Worm (Caenorhabditis elegans): ENCODE measurements around the gene snx-17.

snx-17 gene

DNA sequence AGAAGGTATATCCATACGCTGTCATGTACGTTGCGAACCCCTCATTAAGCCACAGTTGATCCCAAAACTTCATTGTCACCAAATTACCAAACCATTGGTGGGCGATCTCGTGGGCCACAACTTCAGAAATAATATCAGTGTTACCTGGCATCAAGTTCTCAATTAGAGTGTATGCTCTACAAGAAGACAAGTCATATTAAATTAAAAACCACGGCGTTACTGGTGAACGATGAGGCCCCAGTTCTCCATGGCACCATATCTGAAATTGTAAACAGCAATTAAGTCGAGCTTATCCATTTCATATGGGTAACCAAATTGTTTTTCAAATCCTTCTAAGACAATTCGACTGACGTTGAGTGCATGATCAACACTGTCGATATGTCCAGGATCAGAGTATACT is 19.3 kb downstream of the snx-17 start:
- TF ChIP-seq elt-3 (tag; optimal IDR thresholded peaks at IDR 0.05) (no peak), nhr-77 (tag; optimal IDR thresholded peaks at IDR 0.05) (no peak), elt-2 (tag; optimal IDR thresholded peaks at IDR 0.05) (no peak), fkh-2 (tag; optimal IDR thresholded peaks at IDR 0.05) (no peak), ZK546.5 (tag; optimal IDR thresholded peaks at IDR 0.05) (no peak), jun-1 (tag; optimal IDR thresholded peaks at IDR 0.05) (no peak), aly-2 (tag; optimal IDR thresholded peaks at IDR 0.05) (no peak), ztf-4 (tag; optimal IDR thresholded peaks at IDR 0.05) (no peak), egl-27 (tag; optimal IDR thresholded peaks at IDR 0.05) (no peak), eor-1 (tag; optimal IDR thresholded peaks at IDR 0.05) (no peak), nhr-12 (tag; optimal IDR thresholded peaks at IDR 0.05) (no peak), snpc-4 (tag; optimal IDR thresholded peaks at IDR 0.05) (no peak), daf-12 (tag; optimal IDR thresholded peaks at IDR 0.05) (no peak), nhr-11 (tag; optimal IDR thresholded peaks at IDR 0.05) (no peak), tbx-2 (tag; optimal IDR thresholded peaks at IDR 0.05) (no peak), pha-4 (tag; optimal IDR thresholded peaks at IDR 0.05) (no peak)

DNA sequence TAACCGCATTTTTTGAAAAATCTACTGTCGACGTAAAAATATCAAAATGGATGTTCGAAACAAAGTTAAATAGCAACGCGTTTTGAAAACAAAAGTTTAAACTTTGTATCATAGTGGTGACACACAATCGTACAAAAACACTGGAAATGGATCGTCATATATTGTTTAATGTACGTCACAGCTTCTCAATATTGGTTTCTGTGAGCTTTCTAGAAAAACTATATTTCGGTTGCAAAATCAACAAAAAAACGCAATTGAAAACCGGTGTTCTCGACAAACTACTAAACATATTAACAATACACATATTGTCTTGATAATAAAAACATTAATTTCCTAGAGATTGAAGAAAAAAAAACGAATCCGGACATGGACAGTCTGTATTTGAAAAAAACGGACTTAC is 21.7 kb downstream of the snx-17 start, which contains the start of gene R03G8.6:
Gene R03G8.6 (minus strand): TSS at position 101 of the 400 bp plus-strand sequence.
- no peak for TF ChIP-seq lin-39 (tag; optimal IDR thresholded peaks at IDR 0.05)
- no peak for TF ChIP-seq nhr-237 (tag; optimal IDR thresholded peaks at IDR 0.05)
- TF ChIP-seq lsy-12 (tag; optimal IDR thresholded peaks at IDR 0.05): no peak
- no peak for TF ChIP-seq hmg-11 (tag; optimal IDR thresholded peaks at IDR 0.05)
- TF ChIP-seq ztf-4 (tag; optimal IDR thresholded peaks at IDR 0.05): no peak
- no peak for TF ChIP-seq ztf-11 (tag; optimal IDR thresholded peaks at IDR 0.05)
- TF ChIP-seq ama-1 (optimal IDR thresholded peaks at IDR 0.05): no peak
- no peak for TF ChIP-seq mml-1 (tag; optimal IDR thresholded peaks at IDR 0.05)

DNA sequence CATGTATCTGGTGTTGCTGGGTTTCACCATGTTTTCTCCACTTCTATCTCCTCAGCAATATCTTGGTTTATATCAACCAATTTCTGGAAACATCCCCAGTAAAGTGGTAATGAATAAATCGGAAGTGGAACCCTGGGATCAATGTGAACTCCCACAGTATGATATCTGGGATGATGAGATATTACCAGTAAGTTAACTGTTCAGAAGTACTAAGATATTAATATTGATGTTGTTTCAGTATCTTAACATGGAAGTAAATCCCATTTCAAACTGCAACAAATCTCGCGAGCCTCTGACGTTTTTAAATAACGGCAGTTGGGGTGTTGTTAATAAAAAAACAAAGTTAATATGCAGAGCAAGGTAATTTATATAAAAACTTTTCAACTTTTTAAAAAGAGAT is 30.9 kb downstream of the snx-17 start:
- TF ChIP-seq ztf-4 (tag; optimal IDR thresholded peaks at IDR 0.05) (no peak), nhr-237 (tag; optimal IDR thresholded peaks at IDR 0.05) (no peak), R02D3.7 (tag; optimal IDR thresholded peaks at IDR 0.05) (no peak), ceh-16 (tag; optimal IDR thresholded peaks at IDR 0.05) (no peak), nhr-23 (tag; optimal IDR thresholded peaks at IDR 0.05) (no peak), aly-2 (tag; optimal IDR thresholded peaks at IDR 0.05) (no peak), ceh-28 (tag; optimal IDR thresholded peaks at IDR 0.05) (no peak), zag-1 (tag; optimal IDR thresholded peaks at IDR 0.05) (no peak), nhr-28 (tag; optimal IDR thresholded peaks at IDR 0.05) (no peak)

- TF ChIP-seq snpc-4 (tag; optimal IDR thresholded peaks at IDR 0.05): no peak
- TF ChIP-seq nhr-76 (tag; optimal IDR thresholded peaks at IDR 0.05): no peak
- no peak for TF ChIP-seq ceh-16 (tag; optimal IDR thresholded peaks at IDR 0.05)
- no peak for TF ChIP-seq pha-4 (tag; optimal IDR thresholded peaks at IDR 0.05)
- no peak for TF ChIP-seq ceh-9 (tag; optimal IDR thresholded peaks at IDR 0.05)
- no peak for TF ChIP-seq nhr-43 (tag; optimal IDR thresholded peaks at IDR 0.05; ENCODE audit: poor library complexity, severe bottlenecking)
- no peak for TF ChIP-seq nhr-12 (tag; optimal IDR thresholded peaks at IDR 0.05)
These were observed 31.4 kb downstream of the snx-17 start, which contains the start of gene R03G8.3 for ce11 chrX:13090665-13091064. Gene R03G8.3, plus strand, starts transcription at chrX:13090965.

ce11 chrX:13088539-13088938 is 33.6 kb downstream of the snx-17 start:
- peak; percentile 53 for TF ChIP-seq pqm-1 (tag; optimal IDR thresholded peaks at IDR 0.05)
- TF ChIP-seq elt-2 (tag; optimal IDR thresholded peaks at IDR 0.05): peak; percentile 59
- TF ChIP-seq nhr-237 (tag; optimal IDR thresholded peaks at IDR 0.05): no peak
- no peak for TF ChIP-seq nhr-43 (tag; optimal IDR thresholded peaks at IDR 0.05; ENCODE audit: poor library complexity, severe bottlenecking)

DNA sequence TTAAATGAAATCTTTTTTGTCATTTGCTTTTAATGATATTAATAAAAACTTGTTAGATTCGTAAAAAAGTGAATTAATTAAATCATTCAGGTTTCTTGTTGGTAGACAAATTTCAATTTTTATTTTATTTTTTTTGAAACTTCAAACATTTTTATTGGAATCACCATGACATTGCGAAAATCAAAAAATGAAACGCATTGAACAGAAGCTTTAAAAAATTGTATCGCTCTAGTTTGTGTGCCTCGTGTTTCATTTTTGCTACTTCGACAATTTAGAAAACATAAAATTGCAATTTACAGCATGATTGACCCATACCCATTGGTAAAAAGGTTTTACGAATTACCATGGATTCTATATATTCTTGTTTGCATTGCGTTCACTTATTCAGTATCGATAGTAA is 37.8 kb downstream of the snx-17 start, which contains the start of gene R03G8.1:
Gene R03G8.1 (plus strand): TSS at position 301 of the 400 bp plus-strand sequence.
- TF ChIP-seq nhr-11 (tag; optimal IDR thresholded peaks at IDR 0.05): no peak
- TF ChIP-seq nhr-67 (tag; optimal IDR thresholded peaks at IDR 0.05): no peak
- no peak for TF ChIP-seq nhr-76 (tag; optimal IDR thresholded peaks at IDR 0.05)
- TF ChIP-seq nhr-12 (tag; optimal IDR thresholded peaks at IDR 0.05): no peak
- TF ChIP-seq lsy-12 (tag; optimal IDR thresholded peaks at IDR 0.05): no peak
- no peak for TF ChIP-seq unc-39 (tag; optimal IDR thresholded peaks at IDR 0.05)
- TF ChIP-seq elt-3 (tag; optimal IDR thresholded peaks at IDR 0.05): no peak
- no peak for TF ChIP-seq sea-2 (GFP tag; optimal IDR thresholded peaks at IDR 0.05)
- no peak for TF ChIP-seq ama-1 (optimal IDR thresholded peaks at IDR 0.05)
- no peak for TF ChIP-seq nhr-25 (tag; optimal IDR thresholded peaks at IDR 0.05)

Data from whole organism, L3 larva.